Worm (Caenorhabditis elegans): ENCODE results near the gene vig-1.

ce11 chrII:1340049-1340448, 19.2 kb downstream of the vig-1 start:
- TF ChIP-seq unc-130 (GFP tag; optimal IDR thresholded peaks at IDR 0.05) (no peak), snpc-4 (tag; optimal IDR thresholded peaks at IDR 0.05) (no peak), sdz-12 (GFP tag; optimal IDR thresholded peaks at IDR 0.05) (no peak), R02D3.7 (tag; optimal IDR thresholded peaks at IDR 0.05) (no peak), aly-2 (tag; optimal IDR thresholded peaks at IDR 0.05) (no peak)

Data from whole organism, L4 larva.